Fruit fly (Drosophila melanogaster) S2 (cell line): Measurements from ENCODE around the gene CG34428.

ENCODE experiments used
- CG8478 ChIP-seq: fragments of >200 bp; optimal IDR thresholded peaks from 2 replicates; lab custom pipeline; 2018
- CTCF ChIP-seq, 2 experiments: fragments of >200 bp; optimal IDR thresholded peaks; 2 replicates each; lab custom pipeline; 2018

- no peak for TF ChIP-seq CTCF (optimal IDR thresholded peaks at IDR 0.05; lab: Kevin White, UChicago)
- no peak for TF ChIP-seq CG8478 (lab: Kevin White, UChicago)
Observed at dm6 chr3L:13021727-13022126, 39.8 kb upstream of the CG34428 start.
